Worm (Caenorhabditis elegans) whole organism, L1 larva: ENCODE results near the gene ipla-1.

Source experiments
- C04F5.9 ChIP-seq: sonication (generic microtip); optimal IDR thresholded peaks from 2 replicates; lab custom pipeline; 2016; ENCODE audit warnings: missing genetic modification characterization, missing compliant biosample characterization
- C16A3.4 ChIP-seq: fragments of 150-350 bp; optimal IDR thresholded peaks from 2 replicates; lab custom pipeline; 2014; ENCODE audit warnings: missing biosample characterization, missing genetic modification characterization
- C34B4.2 ChIP-seq: sonication (generic microtip); optimal IDR thresholded peaks from 2 replicates; lab custom pipeline; 2017; ENCODE audit warnings: mild to moderate bottlenecking, missing genetic modification characterization, missing compliant biosample characterization
- F16B12.6 ChIP-seq: fragments of 150-350 bp; optimal IDR thresholded peaks from 2 replicates; lab custom pipeline; 2014; ENCODE audit warnings: missing biosample characterization, missing genetic modification characterization
- alr-1 ChIP-seq: fragments of 200-800 bp; sonication (Bioruptor generic); optimal IDR thresholded peaks from 2 replicates; lab custom pipeline; 2018; ENCODE audit warnings: borderline replicate concordance, mild to moderate bottlenecking, missing genetic modification characterization, missing compliant biosample characterization
- aly-2 ChIP-seq: fragments of 150-350 bp; optimal IDR thresholded peaks from 2 replicates; lab custom pipeline; 2014; ENCODE audit warnings: missing biosample characterization, missing genetic modification characterization
- ama-1 ChIP-seq: fragments of 150-350 bp; optimal IDR thresholded peaks from 2 replicates; lab custom pipeline; 2014
- ceh-88 ChIP-seq: fragments of 200-800 bp; sonication (Bioruptor generic); IDR thresholded peaks from 2 replicates; pipeline ENCODE4 v1.3.6; 2022; ENCODE audit warnings: missing genetic modification characterization, missing compliant biosample characterization
- ceh-90 ChIP-seq: sonication (generic microtip); optimal IDR thresholded peaks from 2 replicates; lab custom pipeline; 2016; ENCODE audit warnings: missing genetic modification characterization, missing compliant biosample characterization
- dsc-1 ChIP-seq: sonication (generic microtip); optimal IDR thresholded peaks from 2 replicates; lab custom pipeline; 2016; ENCODE audit warnings: mild to moderate bottlenecking, missing genetic modification characterization, missing compliant biosample characterization
- efl-1 ChIP-seq, 4 experiments: fragments of 150-350 bp; optimal IDR thresholded peaks in 3 of 4; peaks in 1 of 4; 1 replicate in 1 of 4; 2 replicates in 3 of 4; lab custom pipeline; 2014; ENCODE audit warnings: missing biosample characterization in 2 of 4, missing genetic modification characterization in 2 of 4, missing genetic modification reagents in 2 of 4
- egl-13 ChIP-seq: sonication (generic microtip); optimal IDR thresholded peaks from 2 replicates; lab custom pipeline; 2016; ENCODE audit warnings: missing genotype, missing genetic modification reagents, missing genetic modification characterization, missing compliant biosample characterization
- egl-27 ChIP-seq, 2 experiments: fragments of 150-350 bp in 1 of 2; sonication (generic microtip); optimal IDR thresholded peaks; 3 replicates each; lab custom pipeline; 2017 to 2018; ENCODE audit warnings: missing biosample characterization in 2 of 2, missing genetic modification characterization in 2 of 2, missing genetic modification reagents in 2 of 2
- elt-2 ChIP-seq: sonication (generic microtip); optimal IDR thresholded peaks from 2 replicates; lab custom pipeline; 2016; ENCODE audit warnings: missing genetic modification characterization, mild to moderate bottlenecking, inconsistent platforms, missing compliant biosample characterization, missing genetic modification reagents
- ets-5 ChIP-seq: fragments of 200-800 bp; sonication (Bioruptor generic); IDR thresholded peaks from 2 replicates; pipeline ENCODE4 v1.3.6; 2022; ENCODE audit warnings: missing genetic modification characterization, missing compliant biosample characterization
- fkh-4 ChIP-seq: sonication (generic microtip); optimal IDR thresholded peaks from 2 replicates; lab custom pipeline; 2016; ENCODE audit warnings: missing compliant biosample characterization, missing genetic modification characterization, borderline replicate concordance
- isw-1 ChIP-seq: fragments of 200-800 bp; sonication (Bioruptor generic); IDR thresholded peaks from 2 replicates; pipeline ENCODE4 v1.3.6; 2022; ENCODE audit warnings: missing genetic modification characterization, missing compliant biosample characterization
- lin-13 ChIP-seq: fragments of 150-350 bp; optimal IDR thresholded peaks from 2 replicates; lab custom pipeline; 2014; ENCODE audit warnings: missing biosample characterization, missing genetic modification reagents, missing genetic modification characterization
- lin-15B ChIP-seq: fragments of 150-350 bp; sonication (generic microtip); optimal IDR thresholded peaks from 3 replicates; lab custom pipeline; 2014; ENCODE audit warnings: missing biosample characterization, missing genetic modification characterization
- lin-35 ChIP-seq, 2 experiments: fragments of 150-350 bp; optimal IDR thresholded peaks; 2 replicates each; lab custom pipeline; 2014; ENCODE audit warnings: missing biosample characterization in 2 of 2, missing genetic modification characterization in 2 of 2, missing genetic modification reagents in 2 of 2
- lsy-2 ChIP-seq, 2 experiments: fragments of 150-350 bp; optimal IDR thresholded peaks; 2 replicates each; lab custom pipeline; 2014; ENCODE audit warnings: missing biosample characterization in 2 of 2, missing genetic modification characterization in 2 of 2
- mab-9 ChIP-seq: fragments of 200-800 bp; sonication (Bioruptor generic); IDR thresholded peaks from 2 replicates; pipeline ENCODE4 v1.3.6; 2022; ENCODE audit warnings: missing genetic modification reagents, missing genetic modification characterization, missing compliant biosample characterization
- nhr-12 ChIP-seq: sonication (generic microtip); optimal IDR thresholded peaks from 2 replicates; lab custom pipeline; 2017; ENCODE audit warnings: missing biosample characterization, missing genetic modification characterization
- nhr-19 ChIP-seq: fragments of 200-800 bp; sonication (Bioruptor generic); conservative IDR thresholded peaks from 2 replicates; pipeline ENCODE4 v1.3.6; 2022; ENCODE audit warnings: missing genetic modification characterization, missing compliant biosample characterization
- nhr-20 ChIP-seq: sonication (generic microtip); optimal IDR thresholded peaks from 2 replicates; lab custom pipeline; 2016; ENCODE audit warnings: mild to moderate bottlenecking, missing genetic modification characterization, missing compliant biosample characterization
- nhr-47 ChIP-seq: sonication (generic microtip); optimal IDR thresholded peaks from 2 replicates; lab custom pipeline; 2016; ENCODE audit warnings: mild to moderate bottlenecking, missing genetic modification characterization, moderate library complexity, missing compliant biosample characterization
- nhr-71 ChIP-seq: sonication (generic microtip); optimal IDR thresholded peaks from 2 replicates; lab custom pipeline; 2016; ENCODE audit warnings: mild to moderate bottlenecking, missing genetic modification characterization, moderate library complexity, missing compliant biosample characterization
- nhr-85 ChIP-seq: sonication (generic microtip); peaks from one replicate; lab custom pipeline; 2016; ENCODE audit warnings: missing genetic modification characterization, inconsistent platforms, missing compliant biosample characterization
- nhr-90 ChIP-seq: sonication (generic microtip); optimal IDR thresholded peaks from 2 replicates; lab custom pipeline; 2016; ENCODE audit warnings: mild to moderate bottlenecking, missing genetic modification characterization, missing compliant biosample characterization; ENCODE audit not compliant: poor library complexity
- rnt-1 ChIP-seq: sonication (generic microtip); optimal IDR thresholded peaks from 2 replicates; lab custom pipeline; 2016; ENCODE audit warnings: mild to moderate bottlenecking, missing genetic modification characterization, moderate library complexity, missing compliant biosample characterization
- skn-1 ChIP-seq: fragments of 150-350 bp; optimal IDR thresholded peaks from 2 replicates; lab custom pipeline; 2014; ENCODE audit warnings: missing biosample characterization, missing genetic modification characterization
- sptf-1 ChIP-seq: fragments of 150-350 bp; optimal IDR thresholded peaks from 2 replicates; lab custom pipeline; 2014; ENCODE audit warnings: missing biosample characterization, missing genetic modification characterization
- sup-37 ChIP-seq: fragments of 200-800 bp; sonication (Bioruptor generic); optimal IDR thresholded peaks from 2 replicates; lab custom pipeline; 2018; ENCODE audit warnings: mild to moderate bottlenecking, missing genetic modification characterization, missing compliant biosample characterization
- unc-130 ChIP-seq: fragments of 150-350 bp; optimal IDR thresholded peaks from 2 replicates; lab custom pipeline; 2017; ENCODE audit warnings: missing biosample characterization, missing genetic modification characterization, inconsistent platforms
- unc-30 ChIP-seq: sonication (generic microtip); optimal IDR thresholded peaks from 2 replicates; lab custom pipeline; 2017; ENCODE audit warnings: missing biosample characterization, missing genetic modification characterization
- unc-86 ChIP-seq: sonication (generic microtip); optimal IDR thresholded peaks from 2 replicates; lab custom pipeline; 2016; ENCODE audit warnings: missing genetic modification characterization, missing compliant biosample characterization
- xbp-1 ChIP-seq: sonication (generic microtip); optimal IDR thresholded peaks from 2 replicates; lab custom pipeline; 2016; ENCODE audit warnings: missing genetic modification characterization, missing compliant biosample characterization

ipla-1 gene

DNA sequence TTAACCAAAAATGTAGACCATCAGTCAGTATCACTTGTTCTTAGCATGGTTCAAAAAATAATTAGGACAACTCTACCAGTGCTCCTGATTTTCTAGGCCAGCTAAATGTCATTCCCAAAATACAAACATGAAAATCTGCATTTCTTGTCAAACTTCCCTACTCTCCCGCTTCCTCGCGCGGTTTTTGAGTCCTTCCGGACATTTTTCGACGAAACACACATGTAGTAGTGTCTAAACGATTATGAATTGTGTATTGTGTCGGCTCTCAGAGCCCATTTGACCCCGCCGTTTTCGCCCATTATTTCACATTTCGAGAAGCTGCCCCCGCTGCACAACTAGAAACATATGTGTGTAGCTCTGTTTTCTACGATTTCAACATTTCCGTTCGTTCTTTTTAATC lies 25.4 kb upstream of the ipla-1 start, which contains the start of gene F35D11.1:
TSS of gene F35D11.1 (plus strand) at position 301 of the 400 bp plus-strand sequence.
- TF ChIP-seq dsc-1 = peak; percentile 31
- no peak for TF ChIP-seq nhr-12 (tag; lab: Kevin White, UChicago)

- no peak for TF ChIP-seq ama-1
- TF ChIP-seq nhr-85 (tag; lab: Kevin White, UChicago) = peak; percentile 58
Measured at ce11 chrII:4621650-4622049, 20.5 kb upstream of the ipla-1 start, which contains the start of gene clec-139. Gene clec-139, minus strand, starts transcription at chrII:4621750.

ce11 chrII:4619700-4620099 lies 18.5 kb upstream of the ipla-1 start, which contains the start of gene clec-138:
Gene clec-138, minus strand, starts transcription at chrII:4619800.
- TF ChIP-seq efl-1 (optimal IDR thresholded peaks at IDR 0.05; lab: Kevin White, UChicago) (no peak), efl-1 (GFP tag; optimal IDR thresholded peaks at IDR 0.05 in 1 of 2; lab: Kevin White, UChicago) (peak in 1 of 2 experiments; percentile 32), sup-37 (GFP tag; lab: Kevin White, UChicago) (no peak)

- TF ChIP-seq F16B12.6 = no peak
- no peak for TF ChIP-seq unc-86 (tag; lab: Kevin White, UChicago)
- TF ChIP-seq egl-13 = no peak
- TF ChIP-seq lin-35 (GFP tag; optimal IDR thresholded peaks at IDR 0.05; lab: Kevin White, UChicago) = no peak
- TF ChIP-seq rnt-1 = no peak
- TF ChIP-seq sup-37 (GFP tag; lab: Kevin White, UChicago) = no peak
- no peak for TF ChIP-seq aly-2
- TF ChIP-seq isw-1 (GFP tag; lab: Robert Waterston, UW) = no peak
- TF ChIP-seq C16A3.4 (tag; lab: Kevin White, UChicago) = no peak
- TF ChIP-seq alr-1 = no peak
- no peak for TF ChIP-seq C04F5.9 (tag; lab: Kevin White, UChicago)
- no peak for TF ChIP-seq nhr-47 (tag; lab: Kevin White, UChicago)
- no peak for TF ChIP-seq fkh-4 (tag; lab: Kevin White, UChicago)
- no peak for TF ChIP-seq nhr-90 (tag; lab: Kevin White, UChicago)
- TF ChIP-seq unc-130 (tag; lab: Kevin White, UChicago) = no peak
- no peak for TF ChIP-seq egl-27 (tag; optimal IDR thresholded peaks at IDR 0.05; lab: Kevin White, UChicago)
- no peak for TF ChIP-seq unc-30 (tag; lab: Kevin White, UChicago)
- TF ChIP-seq ets-5 (GFP tag; lab: Robert Waterston, UW) = no peak
Measured at ce11 chrII:4617990-4618389, 16.8 kb upstream of the ipla-1 start, which contains the start of gene clec-137. Gene clec-137, minus strand, starts transcription at chrII:4618090.

ce11 chrII:4616443-4616842 lies 15.3 kb upstream of the ipla-1 start, which contains the start of gene clec-136:
Gene clec-136, minus strand, starts transcription at chrII:4616543.
- TF ChIP-seq nhr-85 (tag; lab: Kevin White, UChicago) (no peak), unc-130 (tag; lab: Kevin White, UChicago) (no peak), aly-2 (no peak), lsy-2 (tag; optimal IDR thresholded peaks at IDR 0.05; lab: Kevin White, UChicago) (no peak), nhr-71 (no peak), nhr-19 (no peak), sptf-1 (no peak), lin-13 (GFP tag; lab: Kevin White, UChicago) (no peak), nhr-20 (tag; lab: Kevin White, UChicago) (no peak), nhr-12 (tag; lab: Kevin White, UChicago) (no peak), ceh-88 (no peak), skn-1 (tag; lab: Kevin White, UChicago) (no peak)

- TF ChIP-seq lin-15B (tag; lab: Kevin White, UChicago) (no peak), F16B12.6 (no peak), elt-2 (tag; lab: Kevin White, UChicago) (no peak), C34B4.2 (tag; lab: Kevin White, UChicago) (no peak), mab-9 (GFP tag; lab: Robert Waterston, UW) (no peak), xbp-1 (tag; lab: Kevin White, UChicago) (no peak), ceh-90 (no peak)
Measured at ce11 chrII:4612694-4613093, 11.5 kb upstream of the ipla-1 start, which contains the start of gene pqn-35. Gene pqn-35, plus strand, starts transcription at chrII:4612994.
